Worm (Caenorhabditis elegans): Measurements from ENCODE around the gene mdt-11.
"Not testable (repeated sequence)": the region's sequence is repeated elsewhere in the genome, so short reads cannot be mapped to it uniquely, and the experiment has no call there.

mdt-11 gene

ce11 chrIII:5047740-5048139, 26.7 kb downstream of the mdt-11 start, which contains the start of gene C45G9.5:
TSS of gene C45G9.5 (plus strand) at chrIII:5048117.
- TF ChIP-seq T22C8.4 (GFP tag; IDR thresholded peaks at IDR 0.05) = no peak
- no peak for TF ChIP-seq ztf-29 (GFP tag; IDR thresholded peaks at IDR 0.05)
- TF ChIP-seq med-1 (GFP tag; optimal IDR thresholded peaks at IDR 0.05; ENCODE audit: insufficient read depth) = no peak
- no peak for TF ChIP-seq tab-1 (GFP tag; IDR thresholded peaks at IDR 0.05)
- no peak for TF ChIP-seq flt-1 (GFP tag; IDR thresholded peaks at IDR 0.05)
- no peak for TF ChIP-seq cog-1 (tag; optimal IDR thresholded peaks at IDR 0.05)
- no peak for TF ChIP-seq klf-2 (GFP tag; conservative IDR thresholded peaks at IDR 0.05)
- no peak for TF ChIP-seq ref-1 (GFP tag; conservative IDR thresholded peaks at IDR 0.05)
- TF ChIP-seq ztf-23 (GFP tag; IDR thresholded peaks at IDR 0.05) = no peak

ce11 chrIII:5051949-5052348, 30.9 kb downstream of the mdt-11 start, which contains the start of gene C45G9.15:
TSS of gene C45G9.15 (minus strand) at chrIII:5052049.
- TF ChIP-seq flt-1 (GFP tag; IDR thresholded peaks at IDR 0.05) = no peak
- no peak for TF ChIP-seq T22C8.4 (GFP tag; IDR thresholded peaks at IDR 0.05)
- no peak for TF ChIP-seq ztf-23 (GFP tag; IDR thresholded peaks at IDR 0.05)
- no peak for TF ChIP-seq ref-1 (GFP tag; conservative IDR thresholded peaks at IDR 0.05)
- TF ChIP-seq klf-2 (GFP tag; conservative IDR thresholded peaks at IDR 0.05) = no peak
- TF ChIP-seq tab-1 (GFP tag; IDR thresholded peaks at IDR 0.05) = no peak
- TF ChIP-seq med-1 (GFP tag; optimal IDR thresholded peaks at IDR 0.05; ENCODE audit: insufficient read depth) = no peak
- no peak for TF ChIP-seq ztf-29 (GFP tag; IDR thresholded peaks at IDR 0.05)
- TF ChIP-seq cog-1 (tag; optimal IDR thresholded peaks at IDR 0.05) = no peak

ce11 chrIII:5053541-5053940, 32.5 kb downstream of the mdt-11 start, which contains the start of gene C45G9.8:
TSS of gene C45G9.8 (minus strand) at chrIII:5053641.
- TF ChIP-seq cog-1 (tag; optimal IDR thresholded peaks at IDR 0.05) (no peak), klf-2 (GFP tag; conservative IDR thresholded peaks at IDR 0.05) (no peak), med-1 (GFP tag; optimal IDR thresholded peaks at IDR 0.05; ENCODE audit: insufficient read depth) (no peak), ztf-23 (GFP tag; IDR thresholded peaks at IDR 0.05) (no peak), ztf-29 (GFP tag; IDR thresholded peaks at IDR 0.05) (no peak), tab-1 (GFP tag; IDR thresholded peaks at IDR 0.05) (no peak), ref-1 (GFP tag; conservative IDR thresholded peaks at IDR 0.05) (no peak), flt-1 (GFP tag; IDR thresholded peaks at IDR 0.05) (no peak), T22C8.4 (GFP tag; IDR thresholded peaks at IDR 0.05) (no peak)

- TF ChIP-seq cog-1 (tag; optimal IDR thresholded peaks at IDR 0.05); klf-2 (GFP tag; conservative IDR thresholded peaks at IDR 0.05); med-1 (GFP tag; optimal IDR thresholded peaks at IDR 0.05; ENCODE audit: insufficient read depth): not testable (repeated sequence)
These were observed 34.7 kb downstream of the mdt-11 start, which contains the start of gene C45G9.9 for ce11 chrIII:5055709-5056108. TSS of gene C45G9.9 (minus strand) at chrIII:5055809.

ce11 chrIII:5061798-5062197, 40.8 kb downstream of the mdt-11 start, which contains the start of gene C45G9.10:
TSS of gene C45G9.10 (minus strand) at chrIII:5061898.
- TF ChIP-seq flt-1 (GFP tag; IDR thresholded peaks at IDR 0.05) = no peak
- no peak for TF ChIP-seq ztf-29 (GFP tag; IDR thresholded peaks at IDR 0.05)
- no peak for TF ChIP-seq ref-1 (GFP tag; conservative IDR thresholded peaks at IDR 0.05)
- TF ChIP-seq cog-1 (tag; optimal IDR thresholded peaks at IDR 0.05) = no peak
- no peak for TF ChIP-seq klf-2 (GFP tag; conservative IDR thresholded peaks at IDR 0.05)
- no peak for TF ChIP-seq ztf-23 (GFP tag; IDR thresholded peaks at IDR 0.05)
- no peak for TF ChIP-seq med-1 (GFP tag; optimal IDR thresholded peaks at IDR 0.05; ENCODE audit: insufficient read depth)
- TF ChIP-seq tab-1 (GFP tag; IDR thresholded peaks at IDR 0.05) = no peak
- TF ChIP-seq T22C8.4 (GFP tag; IDR thresholded peaks at IDR 0.05) = no peak

- not testable (repeated sequence) for TF ChIP-seq med-1 (GFP tag; optimal IDR thresholded peaks at IDR 0.05; ENCODE audit: insufficient read depth); flt-1 (GFP tag; IDR thresholded peaks at IDR 0.05); tab-1 (GFP tag; IDR thresholded peaks at IDR 0.05)
These were observed 41.4 kb downstream of the mdt-11 start, which contains the start of gene C45G9.4 for ce11 chrIII:5062406-5062805. TSS of gene C45G9.4 (plus strand) at chrIII:5062706.

ce11 chrIII:5068675-5069233, 47.7 kb downstream of the mdt-11 start, which contains the start of the genes C45G9.11 and C45G9.2:
TSS of gene C45G9.11 (minus strand) at chrIII:5068725.
TSS of gene C45G9.2 (plus strand) at chrIII:5069066.
- TF ChIP-seq flt-1 (GFP tag; IDR thresholded peaks at IDR 0.05) (peak; percentile 61), T22C8.4 (GFP tag; IDR thresholded peaks at IDR 0.05) (no peak), cog-1 (tag; optimal IDR thresholded peaks at IDR 0.05) (peak; percentile 62), med-1 (GFP tag; optimal IDR thresholded peaks at IDR 0.05; ENCODE audit: insufficient read depth) (no peak), ref-1 (GFP tag; conservative IDR thresholded peaks at IDR 0.05) (no peak), ztf-23 (GFP tag; IDR thresholded peaks at IDR 0.05) (peak; percentile 74)

- no peak for TF ChIP-seq med-1 (GFP tag; optimal IDR thresholded peaks at IDR 0.05; ENCODE audit: insufficient read depth)
- no peak for TF ChIP-seq ref-1 (GFP tag; conservative IDR thresholded peaks at IDR 0.05)
- TF ChIP-seq cog-1 (tag; optimal IDR thresholded peaks at IDR 0.05) = no peak
- no peak for TF ChIP-seq ztf-29 (GFP tag; IDR thresholded peaks at IDR 0.05)
- no peak for TF ChIP-seq ztf-23 (GFP tag; IDR thresholded peaks at IDR 0.05)
- no peak for TF ChIP-seq tab-1 (GFP tag; IDR thresholded peaks at IDR 0.05)
- TF ChIP-seq flt-1 (GFP tag; IDR thresholded peaks at IDR 0.05) = no peak
- no peak for TF ChIP-seq klf-2 (GFP tag; conservative IDR thresholded peaks at IDR 0.05)
- no peak for TF ChIP-seq T22C8.4 (GFP tag; IDR thresholded peaks at IDR 0.05)
These were observed 50.5 kb downstream of the mdt-11 start, which contains the start of gene C45G9.12 for ce11 chrIII:5071509-5071908. TSS of gene C45G9.12 (minus strand) at chrIII:5071609.
